Worm (Caenorhabditis elegans) whole organism, midembryonic: ENCODE results near the gene H03G16.6.

Source experiments
- T22C8.4 ChIP-seq: fragments of 200-800 bp; sonication (Bioruptor generic); IDR thresholded peaks from 2 replicates; pipeline ENCODE4 v1.3.6; 2022; ENCODE audit warnings: missing genetic modification characterization, missing compliant biosample characterization
- cog-1 ChIP-seq: sonication (generic microtip); optimal IDR thresholded peaks from 2 replicates; lab custom pipeline; 2016; ENCODE audit warnings: missing genetic modification characterization, missing compliant biosample characterization
- flt-1 ChIP-seq: fragments of 200-800 bp; sonication (Bioruptor generic); IDR thresholded peaks from 2 replicates; pipeline ENCODE4 v1.3.6; 2022; ENCODE audit warnings: missing genetic modification characterization, missing compliant biosample characterization
- klf-2 ChIP-seq: fragments of 200-800 bp; sonication (Bioruptor generic); conservative IDR thresholded peaks from 2 replicates; pipeline ENCODE4 v1.3.6; 2022; ENCODE audit warnings: missing genetic modification reagents, missing genetic modification characterization, missing compliant biosample characterization
- med-1 ChIP-seq: sonication (generic microtip); optimal IDR thresholded peaks from 2 replicates; lab custom pipeline; 2017; ENCODE audit warnings: missing genetic modification characterization, mild to moderate bottlenecking, missing compliant biosample characterization, antibody characterized with exemption, missing genetic modification reagents; ENCODE audit not compliant: insufficient read depth
- ref-1 ChIP-seq: fragments of 200-800 bp; sonication (Bioruptor generic); conservative IDR thresholded peaks from 2 replicates; pipeline ENCODE4 v1.3.6; 2022; ENCODE audit warnings: missing genetic modification reagents, missing genetic modification characterization, missing compliant biosample characterization
- tab-1 ChIP-seq: fragments of 200-800 bp; sonication (Bioruptor generic); IDR thresholded peaks from 2 replicates; pipeline ENCODE4 v1.3.6; 2022; ENCODE audit warnings: missing genetic modification characterization, missing compliant biosample characterization
- ztf-23 ChIP-seq: fragments of 200-800 bp; sonication (Bioruptor generic); IDR thresholded peaks from 2 replicates; pipeline ENCODE4 v1.3.6; 2022; ENCODE audit warnings: missing genetic modification reagents, missing genetic modification characterization, missing compliant biosample characterization
- ztf-29 ChIP-seq: fragments of 200-800 bp; sonication (Bioruptor generic); IDR thresholded peaks from 2 replicates; pipeline ENCODE4 v1.3.6; 2022; ENCODE audit warnings: missing genetic modification reagents, missing genetic modification characterization, missing compliant biosample characterization

ce11 chrX:15035748-15036147, 16.7 kb upstream of the H03G16.6 start:
- TF ChIP-seq T22C8.4 (GFP tag; lab: Robert Waterston, UW) (no peak), tab-1 (GFP tag; lab: Robert Waterston, UW) (no peak), cog-1 (tag; lab: Kevin White, UChicago) (no peak), ztf-29 (no peak), klf-2 (GFP tag; lab: Robert Waterston, UW) (no peak), flt-1 (no peak), med-1 (GFP tag; lab: Kevin White, UChicago) (no peak), ref-1 (GFP tag; lab: Robert Waterston, UW) (no peak), ztf-23 (no peak)
